Worm (Caenorhabditis elegans): Measurements from ENCODE around the gene str-63.
A peak's percentile ranks its signal among the peaks of the same experiment; 100 is the strongest.

str-63 gene

ce11 chrV:3391005-3391404, 39.6 kb downstream of the str-63 start (continued):
- peak; percentile 75 for TF ChIP-seq mes-2 (tag; optimal IDR thresholded peaks at IDR 0.05; ENCODE audit: poor library complexity, severe bottlenecking)
- peak; percentile 83 for TF ChIP-seq nhr-11 (tag; optimal IDR thresholded peaks at IDR 0.05)
- no peak for TF ChIP-seq attf-4 (tag; optimal IDR thresholded peaks at IDR 0.05)
- TF ChIP-seq hlh-30 (tag; optimal IDR thresholded peaks at IDR 0.05; ENCODE audit: insufficient read depth): peak; percentile 73
- TF ChIP-seq madf-9 (GFP tag; conservative IDR thresholded peaks at IDR 0.05): 0 out of 2 replicates have a peak, but pooled peaks have one; percentile 30
- TF ChIP-seq zip-11 (GFP tag; IDR thresholded peaks at IDR 0.05): no peak
- peak; percentile 57; the same call in 1 of the 2 replicates for TF ChIP-seq ctbp-1 (GFP tag; IDR thresholded peaks at IDR 0.05)
- TF ChIP-seq lsy-2 (tag; optimal IDR thresholded peaks at IDR 0.05): peak; percentile 75 to 87
- no peak for TF ChIP-seq lin-15B (tag; optimal IDR thresholded peaks at IDR 0.05)
- TF ChIP-seq ZK546.5 (tag; optimal IDR thresholded peaks at IDR 0.05): no peak
- no peak for TF ChIP-seq nhr-42 (GFP tag; IDR thresholded peaks at IDR 0.05)
- peak; percentile 12 for TF ChIP-seq fkh-10 (GFP tag; optimal IDR thresholded peaks at IDR 0.05)
- peak; percentile 18 for TF ChIP-seq cey-2 (tag; optimal IDR thresholded peaks at IDR 0.05; ENCODE audit: borderline replicate concordance, insufficient read depth)
- TF ChIP-seq ceh-28 (tag; optimal IDR thresholded peaks at IDR 0.05): no peak
- no peak for TF ChIP-seq saeg-2 (GFP tag; IDR thresholded peaks at IDR 0.05)
- no peak for TF ChIP-seq arid-1 (GFP tag; conservative IDR thresholded peaks at IDR 0.05)
- no peak for TF ChIP-seq aly-2 (tag; optimal IDR thresholded peaks at IDR 0.05)
- TF ChIP-seq mdl-1 (tag; optimal IDR thresholded peaks at IDR 0.05): peak; percentile 43 to 80
- TF ChIP-seq pha-4 (GFP tag; IDR thresholded peaks at IDR 0.05): no peak
- peak; percentile 70 for TF ChIP-seq pha-4 (tag; optimal IDR thresholded peaks at IDR 0.05)
- TF ChIP-seq ceh-62 (tag; optimal IDR thresholded peaks at IDR 0.05): no peak

- TF ChIP-seq dve-1 (tag; optimal IDR thresholded peaks at IDR 0.05; ENCODE audit: insufficient read depth) (no peak), rbr-2 (tag; optimal IDR thresholded peaks at IDR 0.05) (no peak), lir-3 (tag; optimal IDR thresholded peaks at IDR 0.05) (no peak), dmd-8 (GFP tag; IDR thresholded peaks at IDR 0.05) (no peak), nhr-25 (tag; optimal IDR thresholded peaks at IDR 0.05; ENCODE audit: borderline replicate concordance, insufficient read depth) (no peak), nhr-76 (tag; optimal IDR thresholded peaks at IDR 0.05) (no peak), tag-97 (GFP tag; IDR thresholded peaks at IDR 0.05) (no peak), T20F7.1 (GFP tag; optimal IDR thresholded peaks at IDR 0.05) (no peak), egl-43 (GFP tag; IDR thresholded peaks at IDR 0.05) (0 out of 2 replicates have a peak, but pooled peaks have one; percentile 4), nhr-77 (tag; optimal IDR thresholded peaks at IDR 0.05) (no peak), ceh-62 (tag; optimal IDR thresholded peaks at IDR 0.05) (no peak), set-16 (GFP tag; IDR thresholded peaks at IDR 0.05) (peak; percentile 72)
Observed at ce11 chrV:3394065-3394464, 42.7 kb downstream of the str-63 start.

ce11 chrV:3394694-3395240, 43.4 kb downstream of the str-63 start, which contains the start of gene T20D4.15:
TSS of gene T20D4.15 (minus strand) at chrV:3394744.
- TF ChIP-seq hif-1 (tag; optimal IDR thresholded peaks at IDR 0.05) (no peak), hlh-11 (tag; optimal IDR thresholded peaks at IDR 0.05) (peak; percentile 19), dmd-6 (GFP tag; IDR thresholded peaks at IDR 0.05) (peak; percentile 15; the same call in 1 of the 2 replicates), nhr-6 (tag; optimal IDR thresholded peaks at IDR 0.05) (no peak), jun-1 (tag; optimal IDR thresholded peaks at IDR 0.05) (no peak), F10B5.3 (tag; optimal IDR thresholded peaks at IDR 0.05) (no peak), set-16 (GFP tag; IDR thresholded peaks at IDR 0.05) (peak; percentile 60; the same call in 1 of the 2 replicates), aha-1 (tag) (no peak)
